Worm (Caenorhabditis elegans) whole organism, L2 larva: ENCODE measurements around the gene srh-130.

Experiments used
- ama-1 ChIP-seq: fragments of 150-350 bp; optimal IDR thresholded peaks from 2 replicates; lab custom pipeline; 2018; ENCODE audit warnings: inconsistent platforms
- ceh-16 ChIP-seq: fragments of 150-350 bp; optimal IDR thresholded peaks from 2 replicates; lab custom pipeline; 2014; ENCODE audit warnings: missing biosample characterization, missing genetic modification characterization
- dmd-4 ChIP-seq: sonication (generic microtip); optimal IDR thresholded peaks from 2 replicates; lab custom pipeline; 2017; ENCODE audit warnings: missing biosample characterization, missing genetic modification characterization
- egl-27 ChIP-seq: sonication (generic microtip); optimal IDR thresholded peaks from 3 replicates; lab custom pipeline; 2017; ENCODE audit warnings: missing biosample characterization, missing genetic modification reagents, missing genetic modification characterization
- lin-11 ChIP-seq: fragments of 150-350 bp; sonication (generic microtip); optimal IDR thresholded peaks from 2 replicates; lab custom pipeline; 2014; ENCODE audit warnings: missing biosample characterization, missing genetic modification characterization, inconsistent platforms, mixed read lengths
- nhr-10 ChIP-seq: sonication (generic microtip); optimal IDR thresholded peaks from 2 replicates; lab custom pipeline; 2017; ENCODE audit warnings: missing biosample characterization, missing genetic modification characterization
- nhr-12 ChIP-seq: fragments of 150-350 bp; optimal IDR thresholded peaks from 2 replicates; lab custom pipeline; 2014; ENCODE audit warnings: missing biosample characterization, missing genetic modification characterization
- nhr-129 ChIP-seq: fragments of 150-350 bp; optimal IDR thresholded peaks from 2 replicates; lab custom pipeline; 2014; ENCODE audit warnings: missing biosample characterization, missing genetic modification characterization
- nhr-237 ChIP-seq: fragments of 150-350 bp; optimal IDR thresholded peaks from 2 replicates; lab custom pipeline; 2014; ENCODE audit warnings: missing biosample characterization, missing genetic modification characterization
- nhr-6 ChIP-seq: fragments of 150-350 bp; optimal IDR thresholded peaks from 2 replicates; lab custom pipeline; 2014; ENCODE audit warnings: missing biosample characterization, missing genetic modification characterization
- skn-1 ChIP-seq: sonication (generic microtip); optimal IDR thresholded peaks from 2 replicates; lab custom pipeline; 2017; ENCODE audit warnings: missing biosample characterization, missing genetic modification characterization
- ztf-11 ChIP-seq: sonication (generic microtip); optimal IDR thresholded peaks from 2 replicates; lab custom pipeline; 2017; ENCODE audit warnings: missing biosample characterization, missing genetic modification characterization

DNA sequence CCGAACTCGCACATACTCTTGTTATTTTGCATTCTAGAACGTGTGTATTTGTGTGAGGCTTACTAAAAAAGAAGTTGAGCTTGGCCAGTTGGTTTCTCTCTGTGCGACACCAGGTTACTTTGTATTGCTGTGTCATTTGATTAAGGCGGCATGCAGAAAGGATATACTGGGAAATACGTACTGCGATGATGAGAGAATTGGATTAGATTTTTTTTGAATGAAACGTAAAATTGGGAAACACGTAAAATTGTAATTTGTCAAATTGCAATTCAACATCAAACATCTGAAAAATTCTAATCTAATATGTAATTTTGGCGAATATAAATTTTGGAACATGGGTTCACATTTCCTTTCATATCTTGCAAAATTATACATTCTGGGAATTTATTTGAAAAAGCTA, 7.2 kb upstream of the srh-130 start, which contains the start of gene srh-129:
- TF ChIP-seq nhr-6 (tag; lab: Kevin White, UChicago): no peak
- no peak for TF ChIP-seq skn-1
- no peak for TF ChIP-seq ztf-11 (tag; lab: Kevin White, UChicago)
- TF ChIP-seq nhr-237: no peak
- no peak for TF ChIP-seq ceh-16 (tag; lab: Kevin White, UChicago)
- no peak for TF ChIP-seq nhr-12 (tag; lab: Kevin White, UChicago)
- no peak for TF ChIP-seq nhr-10 (tag; lab: Kevin White, UChicago)
- TF ChIP-seq egl-27 (tag; lab: Kevin White, UChicago): no peak
- TF ChIP-seq nhr-129 (tag; lab: Kevin White, UChicago): no peak
- no peak for TF ChIP-seq ama-1 (lab: Kevin White, UChicago)
- TF ChIP-seq dmd-4: no peak
- TF ChIP-seq lin-11 (tag; lab: Kevin White, UChicago): no peak
